Worm (Caenorhabditis elegans): ENCODE measurements around the gene perm-3.

DNA sequence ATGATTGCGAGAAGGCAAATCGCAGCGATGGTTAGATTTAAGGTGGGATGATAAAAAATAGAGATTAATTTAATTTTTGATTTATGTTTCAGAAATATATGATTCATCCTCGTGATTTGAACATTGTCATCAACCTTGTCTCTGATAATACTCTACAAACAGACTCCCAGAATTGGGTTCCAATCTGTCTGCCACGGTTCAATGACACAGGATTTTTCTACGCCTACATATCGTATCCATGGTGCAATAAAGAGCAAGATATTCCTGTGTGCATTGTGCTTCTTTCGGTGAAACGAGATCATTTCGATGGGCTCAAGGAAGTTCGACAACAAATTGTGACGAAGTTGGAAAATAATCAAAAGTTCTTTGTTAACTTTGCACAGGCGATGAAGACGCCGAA is 26.7 kb downstream of the perm-3 start:
- TF ChIP-seq tbx-2 (tag; optimal IDR thresholded peaks at IDR 0.05) (no peak), pha-4 (tag; optimal IDR thresholded peaks at IDR 0.05) (no peak), pqm-1 (tag; optimal IDR thresholded peaks at IDR 0.05) (no peak), syd-9 (tag; optimal IDR thresholded peaks at IDR 0.05) (no peak), T23F11.4 (GFP tag; optimal IDR thresholded peaks at IDR 0.05) (no peak), ceh-30 (tag; optimal IDR thresholded peaks at IDR 0.05) (no peak), ceh-22 (tag; optimal IDR thresholded peaks at IDR 0.05) (no peak), unc-86 (tag; optimal IDR thresholded peaks at IDR 0.05) (no peak), lin-11 (tag; optimal IDR thresholded peaks at IDR 0.05) (no peak), hlh-15 (tag; optimal IDR thresholded peaks at IDR 0.05) (no peak), K09A11.1 (tag; optimal IDR thresholded peaks at IDR 0.05; ENCODE audit: insufficient read depth) (no peak), ama-1 (optimal IDR thresholded peaks at IDR 0.05) (no peak), sox-4 (tag; optimal IDR thresholded peaks at IDR 0.05) (no peak), ref-2 (tag; optimal IDR thresholded peaks at IDR 0.05) (no peak)
